Fruit fly (Drosophila melanogaster) Kc167 (cell line): ENCODE data around the gene Ptx1.

ENCODE experiments used
- Myc ChIP-seq: fragments of >200 bp; optimal IDR thresholded peaks from 2 replicates; lab custom pipeline; 2017; ENCODE audit warnings: missing external identifiers
- h ChIP-seq: fragments of >200 bp; optimal IDR thresholded peaks from 3 replicates; lab custom pipeline; 2018; ENCODE audit warnings: missing external identifiers
- insv ChIP-seq: fragments of >200 bp; optimal IDR thresholded peaks from 3 replicates; lab custom pipeline; 2018; ENCODE audit warnings: missing external identifiers
- psq ChIP-seq: fragments of >200 bp; optimal IDR thresholded peaks from 2 replicates; lab custom pipeline; 2017; ENCODE audit warnings: missing external identifiers

DNA sequence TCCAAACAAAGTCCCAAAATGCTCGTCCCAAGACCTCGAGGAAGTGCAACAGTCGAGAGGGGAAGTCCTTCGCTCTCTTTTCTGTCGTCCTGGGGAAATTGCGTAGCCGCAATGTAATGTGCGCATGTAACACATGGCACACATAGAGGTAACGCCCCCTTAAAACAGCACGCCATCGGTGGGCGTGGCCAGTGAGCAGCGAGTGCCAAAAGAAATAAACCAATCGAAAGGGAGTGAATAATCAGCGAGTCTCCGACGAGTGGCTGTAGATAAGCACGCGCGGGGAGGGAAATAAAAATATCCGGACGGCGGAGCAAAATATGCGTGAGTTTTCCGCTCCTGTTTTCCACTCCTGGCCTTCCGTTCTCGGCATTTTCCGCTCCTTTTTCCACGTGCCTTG, 3.5 kb upstream of the Ptx1 start:
- TF ChIP-seq insv = no peak
- no peak for TF ChIP-seq Myc (lab: Kevin White, UChicago)
- TF ChIP-seq psq = no peak
- TF ChIP-seq h (lab: Kevin White, UChicago) = no peak
